Worm (Caenorhabditis elegans) whole organism, midembryonic: ENCODE data around the gene col-107.

Source experiments
- T22C8.4 ChIP-seq: fragments of 200-800 bp; sonication (Bioruptor generic); IDR thresholded peaks from 2 replicates; pipeline ENCODE4 v1.3.6; 2022; ENCODE audit warnings: missing genetic modification characterization, missing compliant biosample characterization
- cog-1 ChIP-seq: sonication (generic microtip); optimal IDR thresholded peaks from 2 replicates; lab custom pipeline; 2016; ENCODE audit warnings: missing genetic modification characterization, missing compliant biosample characterization
- flt-1 ChIP-seq: fragments of 200-800 bp; sonication (Bioruptor generic); IDR thresholded peaks from 2 replicates; pipeline ENCODE4 v1.3.6; 2022; ENCODE audit warnings: missing genetic modification characterization, missing compliant biosample characterization
- klf-2 ChIP-seq: fragments of 200-800 bp; sonication (Bioruptor generic); conservative IDR thresholded peaks from 2 replicates; pipeline ENCODE4 v1.3.6; 2022; ENCODE audit warnings: missing genetic modification reagents, missing genetic modification characterization, missing compliant biosample characterization
- med-1 ChIP-seq: sonication (generic microtip); optimal IDR thresholded peaks from 2 replicates; lab custom pipeline; 2017; ENCODE audit warnings: missing genetic modification characterization, mild to moderate bottlenecking, missing compliant biosample characterization, antibody characterized with exemption, missing genetic modification reagents; ENCODE audit not compliant: insufficient read depth
- ref-1 ChIP-seq: fragments of 200-800 bp; sonication (Bioruptor generic); conservative IDR thresholded peaks from 2 replicates; pipeline ENCODE4 v1.3.6; 2022; ENCODE audit warnings: missing genetic modification reagents, missing genetic modification characterization, missing compliant biosample characterization
- tab-1 ChIP-seq: fragments of 200-800 bp; sonication (Bioruptor generic); IDR thresholded peaks from 2 replicates; pipeline ENCODE4 v1.3.6; 2022; ENCODE audit warnings: missing genetic modification characterization, missing compliant biosample characterization
- ztf-23 ChIP-seq: fragments of 200-800 bp; sonication (Bioruptor generic); IDR thresholded peaks from 2 replicates; pipeline ENCODE4 v1.3.6; 2022; ENCODE audit warnings: missing genetic modification reagents, missing genetic modification characterization, missing compliant biosample characterization
- ztf-29 ChIP-seq: fragments of 200-800 bp; sonication (Bioruptor generic); IDR thresholded peaks from 2 replicates; pipeline ENCODE4 v1.3.6; 2022; ENCODE audit warnings: missing genetic modification reagents, missing genetic modification characterization, missing compliant biosample characterization

The col-107 gene

ce11 chrIV:1547129-1547528, 1.4 kb upstream of the col-107 start:
- TF ChIP-seq tab-1 (GFP tag; lab: Robert Waterston, UW), result no peak
- no peak for TF ChIP-seq ztf-23 (GFP tag; lab: Robert Waterston, UW)
- TF ChIP-seq cog-1, result no peak

- no peak for TF ChIP-seq T22C8.4 (GFP tag; lab: Robert Waterston, UW)
- no peak for TF ChIP-seq ztf-29 (GFP tag; lab: Robert Waterston, UW)
- TF ChIP-seq ref-1, result no peak
- no peak for TF ChIP-seq cog-1
- no peak for TF ChIP-seq flt-1 (GFP tag; lab: Robert Waterston, UW)
- TF ChIP-seq klf-2 (GFP tag; lab: Robert Waterston, UW), result no peak
- TF ChIP-seq med-1 (GFP tag; lab: Kevin White, UChicago), result no peak
- TF ChIP-seq ztf-23 (GFP tag; lab: Robert Waterston, UW), result no peak
- TF ChIP-seq tab-1 (GFP tag; lab: Robert Waterston, UW), result no peak
Measured at ce11 chrIV:1549095-1550093, 873 bp downstream of the col-107 start.

DNA sequence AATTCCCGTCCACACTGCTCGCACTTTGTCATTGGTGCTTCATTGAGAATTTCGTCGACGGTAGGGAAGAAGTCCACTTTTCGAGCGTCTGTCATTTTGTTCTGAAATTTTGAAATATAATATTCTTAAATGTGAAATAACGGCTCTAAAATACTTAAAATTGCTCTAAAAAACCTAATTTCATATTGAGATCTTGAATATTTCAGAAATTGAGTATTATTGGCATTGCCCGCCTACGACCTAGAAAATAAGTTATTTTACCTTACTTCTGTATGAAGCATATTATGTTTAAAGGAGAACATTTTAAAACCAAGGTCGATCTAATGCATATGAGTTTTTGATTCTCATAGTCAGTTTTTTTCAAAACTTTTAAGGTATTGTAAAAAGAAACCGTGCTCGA, 1.6 kb downstream of the col-107 start, which contains the start of gene C34H4.5:
C34H4.5 (minus strand) TSS at position 101 of the 400 bp plus-strand sequence.
- TF ChIP-seq cog-1, result no peak
- TF ChIP-seq klf-2 (GFP tag; lab: Robert Waterston, UW), result no peak
- no peak for TF ChIP-seq ztf-23 (GFP tag; lab: Robert Waterston, UW)
- TF ChIP-seq T22C8.4 (GFP tag; lab: Robert Waterston, UW), result no peak
- TF ChIP-seq med-1 (GFP tag; lab: Kevin White, UChicago), result no peak
- TF ChIP-seq ref-1, result no peak
- no peak for TF ChIP-seq ztf-29 (GFP tag; lab: Robert Waterston, UW)
- TF ChIP-seq tab-1 (GFP tag; lab: Robert Waterston, UW), result no peak
- no peak for TF ChIP-seq flt-1 (GFP tag; lab: Robert Waterston, UW)

- TF ChIP-seq klf-2 (GFP tag; lab: Robert Waterston, UW), result no peak
- TF ChIP-seq flt-1 (GFP tag; lab: Robert Waterston, UW), result no peak
- no peak for TF ChIP-seq med-1 (GFP tag; lab: Kevin White, UChicago)
- TF ChIP-seq tab-1 (GFP tag; lab: Robert Waterston, UW), result no peak
- no peak for TF ChIP-seq T22C8.4 (GFP tag; lab: Robert Waterston, UW)
- TF ChIP-seq ztf-23 (GFP tag; lab: Robert Waterston, UW), result no peak
- no peak for TF ChIP-seq ref-1
- no peak for TF ChIP-seq cog-1
- TF ChIP-seq ztf-29 (GFP tag; lab: Robert Waterston, UW), result no peak
Measured at ce11 chrIV:1550578-1550977, 2.1 kb downstream of the col-107 start, which contains the start of gene tag-244. Gene tag-244 (plus strand): TSS chrIV:1550878.

DNA sequence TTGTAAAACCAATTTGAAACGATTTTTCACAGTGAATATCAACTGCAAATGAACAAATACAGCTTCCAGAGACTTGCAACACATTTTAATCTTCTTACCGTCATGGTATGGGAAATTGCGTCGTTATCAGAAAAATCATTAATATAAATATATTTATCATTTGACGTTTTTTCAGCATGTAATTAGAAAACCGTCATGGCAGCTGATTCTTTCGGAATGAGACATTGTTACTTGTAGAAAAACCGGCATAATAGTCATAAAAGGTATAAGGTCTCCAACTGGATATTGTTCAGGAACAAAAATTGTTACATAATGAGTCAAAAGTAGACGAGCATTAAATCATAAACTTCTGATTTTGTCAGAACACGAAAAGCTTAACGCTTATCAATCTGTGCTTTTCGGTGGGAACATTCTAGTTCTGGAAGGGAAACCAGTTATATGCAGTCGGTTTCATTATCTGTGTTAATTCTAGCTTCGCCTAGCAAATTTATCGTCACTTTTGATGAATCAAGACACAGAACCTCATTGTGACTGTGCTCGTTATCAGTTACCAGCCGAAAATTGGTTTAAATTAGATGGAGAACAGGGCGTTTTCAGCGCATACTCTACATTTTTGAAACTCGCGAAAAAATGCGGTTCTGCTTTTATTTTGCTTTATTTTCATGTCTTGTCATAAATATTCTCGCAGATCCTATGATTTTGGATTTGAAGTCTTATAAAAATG, 4.8 kb downstream of the col-107 start, which contains the start of gene C34H4.2:
C34H4.2 (plus strand) TSS at position 558 of the 724 bp plus-strand sequence.
- TF ChIP-seq klf-2 (GFP tag; lab: Robert Waterston, UW), result no peak

DNA sequence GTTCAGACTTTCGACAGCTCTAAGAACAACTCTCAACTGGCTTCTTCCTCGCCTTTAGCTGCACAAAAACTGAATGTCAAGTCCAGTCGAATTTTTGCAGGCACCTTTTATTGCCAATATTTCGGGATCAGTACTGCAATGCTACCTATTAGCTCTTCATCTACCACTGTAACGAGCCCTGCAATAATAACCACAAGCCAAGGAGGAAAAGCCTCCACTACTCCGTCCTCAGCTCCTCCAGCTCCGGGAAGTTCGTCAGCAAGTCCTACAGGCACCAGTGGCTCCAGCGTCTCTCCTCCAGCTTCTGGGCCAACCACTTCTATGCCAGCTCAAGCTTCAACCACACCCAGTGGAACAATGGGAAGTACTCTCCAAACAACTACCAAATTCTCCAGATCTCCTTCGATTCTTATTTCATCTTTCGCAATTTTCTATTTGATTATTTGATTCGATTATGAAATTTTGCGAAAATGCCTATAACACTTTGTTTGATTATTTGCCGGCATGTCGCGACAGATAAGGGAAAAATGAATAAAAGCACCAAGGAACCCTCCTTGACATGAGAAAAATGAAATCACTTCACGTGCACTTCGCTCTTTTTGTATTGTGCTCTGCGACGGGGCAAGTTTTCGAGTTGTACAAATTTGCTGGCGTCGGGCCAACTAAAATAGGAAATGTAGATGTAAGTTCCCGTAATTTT, 6.7 kb downstream of the col-107 start, which contains the start of gene C34H4.1:
C34H4.1 (plus strand) TSS at position 559 of the 700 bp plus-strand sequence.
- TF ChIP-seq flt-1 (GFP tag; lab: Robert Waterston, UW), result no peak

- TF ChIP-seq ztf-29 (GFP tag; lab: Robert Waterston, UW) (no peak), flt-1 (GFP tag; lab: Robert Waterston, UW) (no peak), T22C8.4 (GFP tag; lab: Robert Waterston, UW) (no peak), klf-2 (GFP tag; lab: Robert Waterston, UW) (no peak), tab-1 (GFP tag; lab: Robert Waterston, UW) (no peak), ref-1 (no peak), cog-1 (no peak), med-1 (GFP tag; lab: Kevin White, UChicago) (no peak), ztf-23 (GFP tag; lab: Robert Waterston, UW) (no peak)
Measured at ce11 chrIV:1559931-1560330, 11.4 kb downstream of the col-107 start, which contains the start of gene Y41D4B.17. Gene Y41D4B.17 (plus strand): TSS chrIV:1560104.

DNA sequence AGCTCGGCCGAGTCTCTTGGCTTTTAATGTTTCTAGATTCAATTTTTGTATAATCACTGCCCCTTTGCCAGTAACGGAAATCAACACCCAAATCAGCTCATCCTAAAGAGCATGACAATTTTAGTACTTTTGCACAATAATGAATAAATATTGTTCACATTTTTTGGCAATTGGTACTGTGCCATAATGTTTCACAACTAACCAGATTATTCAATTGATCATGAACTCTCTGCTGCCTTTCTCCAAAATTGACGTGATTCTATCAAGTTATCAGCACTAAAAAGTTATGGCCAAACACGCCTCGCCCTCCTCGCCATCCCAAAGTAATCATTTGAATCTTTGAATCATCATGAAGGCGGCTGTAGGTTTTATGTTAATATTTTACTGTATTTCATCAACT, 13.4 kb downstream of the col-107 start, which contains the start of gene hpo-6:
hpo-6 (plus strand) TSS at position 301 of the 400 bp plus-strand sequence.
- TF ChIP-seq ztf-29 (GFP tag; lab: Robert Waterston, UW) (no peak), ztf-23 (GFP tag; lab: Robert Waterston, UW) (no peak), T22C8.4 (GFP tag; lab: Robert Waterston, UW) (no peak)

ce11 chrIV:1563476-1564131, 15.1 kb downstream of the col-107 start, which contains the start of gene Y41D4B.15:
Gene Y41D4B.15 (plus strand): TSS chrIV:1564081.
- TF ChIP-seq ztf-29 (GFP tag; lab: Robert Waterston, UW), result no peak
